Fruit fly (Drosophila melanogaster) whole organism, embryonic: Measurements from ENCODE around the gene CG42329.

Source experiments
- B-H2 ChIP-seq: fragments of 200-800 bp; sonication (Bioruptor generic); optimal IDR thresholded peaks from 2 replicates; lab custom pipeline; 2018; ENCODE audit warnings: missing biosample characterization, mild to moderate bottlenecking, missing genetic modification characterization
- Bteb2 ChIP-seq: fragments of 200-800 bp; sonication (Bioruptor generic); optimal IDR thresholded peaks from 2 replicates; lab custom pipeline; 2016; ENCODE audit warnings: missing biosample characterization, missing genetic modification characterization
- CG11504 ChIP-seq: fragments of 200-800 bp; sonication (Bioruptor generic); optimal IDR thresholded peaks from 3 replicates; lab custom pipeline; 2019; ENCODE audit warnings: missing biosample characterization, mild to moderate bottlenecking, missing genetic modification characterization, moderate library complexity
- CG11696 ChIP-seq: fragments of 200-800 bp; sonication (Bioruptor generic); IDR thresholded peaks from 2 replicates; pipeline ENCODE4 v1.3.6; 2022; ENCODE audit warnings: missing biosample characterization, missing genetic modification characterization
- CG12236 ChIP-seq: fragments of 200-800 bp; sonication (Bioruptor generic); optimal IDR thresholded peaks from 2 replicates; lab custom pipeline; 2016; ENCODE audit warnings: missing biosample characterization, missing genetic modification characterization
- CG12659 ChIP-seq: fragments of 200-800 bp; sonication (Bioruptor generic); optimal IDR thresholded peaks from 3 replicates; lab custom pipeline; 2017; ENCODE audit warnings: mild to moderate bottlenecking, missing biosample characterization, missing genetic modification reagents, missing genetic modification characterization
- CG1602 ChIP-seq: fragments of 200-800 bp; sonication (Bioruptor generic); optimal IDR thresholded peaks from 3 replicates; lab custom pipeline; 2016; ENCODE audit warnings: missing biosample characterization, missing genetic modification characterization
- CG17612 ChIP-seq: fragments of 200-800 bp; sonication (Bioruptor generic); IDR thresholded peaks from 2 replicates; pipeline ENCODE4 v1.3.6; 2022; ENCODE audit warnings: missing biosample characterization, missing genetic modification characterization
- CG34224 ChIP-seq: fragments of 200-800 bp; sonication (Bioruptor generic); IDR thresholded peaks from 3 replicates; pipeline ENCODE4 v1.3.6; 2022; ENCODE audit warnings: missing biosample characterization, missing genetic modification characterization; ENCODE audit not compliant: partially characterized antibody
- CG3995 ChIP-seq: fragments of 200-800 bp; sonication (Bioruptor generic); optimal IDR thresholded peaks from 3 replicates; lab custom pipeline; 2016; ENCODE audit warnings: missing biosample characterization, missing genetic modification characterization
- CG4820 ChIP-seq: fragments of 200-800 bp; sonication (Bioruptor generic); optimal IDR thresholded peaks from 3 replicates; lab custom pipeline; 2016; ENCODE audit warnings: missing biosample characterization, missing genetic modification characterization
- CG5953 ChIP-seq: fragments of 200-800 bp; sonication (Bioruptor generic); IDR thresholded peaks from 2 replicates; pipeline ENCODE4 v1.3.6; 2022; ENCODE audit warnings: missing biosample characterization, missing genetic modification characterization
- CG7372 ChIP-seq: fragments of 200-800 bp; sonication (Bioruptor generic); IDR thresholded peaks from 2 replicates; pipeline ENCODE4 v1.3.6; 2022; ENCODE audit warnings: missing biosample characterization, missing genetic modification characterization
- CG8765 ChIP-seq: fragments of 200-800 bp; sonication (Bioruptor generic); IDR thresholded peaks from 2 replicates; pipeline ENCODE4 v1.3.6; 2022; ENCODE audit warnings: missing biosample characterization, missing genetic modification characterization
- CG9932 ChIP-seq: fragments of 200-800 bp; sonication (Bioruptor generic); IDR thresholded peaks from 2 replicates; pipeline ENCODE4 v1.3.6; 2022; ENCODE audit warnings: missing biosample characterization, missing genetic modification characterization
- Deaf1 ChIP-seq: fragments of 200-800 bp; optimal IDR thresholded peaks from 3 replicates; lab custom pipeline; 2019; ENCODE audit warnings: missing biosample characterization, mild to moderate bottlenecking, missing genetic modification characterization, moderate library complexity
- Dek ChIP-seq: fragments of 200-800 bp; sonication (Bioruptor generic); optimal IDR thresholded peaks from 3 replicates; lab custom pipeline; 2019; ENCODE audit warnings: missing biosample characterization, mild to moderate bottlenecking, missing genetic modification characterization, moderate library complexity
- Dfd ChIP-seq, 2 experiments: fragments of >200 bp; optimal IDR thresholded peaks; 2 replicates each; lab custom pipeline; 2017; ENCODE audit warnings: missing biosample characterization in 2 of 2, missing genetic modification characterization in 2 of 2
- Elba2 ChIP-seq: fragments of 200-800 bp; sonication (Bioruptor generic); optimal IDR thresholded peaks from 3 replicates; lab custom pipeline; 2016; ENCODE audit warnings: missing biosample characterization, missing genetic modification characterization
- Ets97D ChIP-seq: fragments of 200-800 bp; sonication (Bioruptor generic); optimal IDR thresholded peaks from 3 replicates; lab custom pipeline; 2016; ENCODE audit warnings: missing biosample characterization, missing genetic modification characterization
- Hr3 ChIP-seq: fragments of 200-800 bp; sonication (Bioruptor generic); optimal IDR thresholded peaks from 3 replicates; lab custom pipeline; 2016; ENCODE audit warnings: missing biosample characterization, missing genetic modification characterization
- Hr39 ChIP-seq: fragments of >200 bp; optimal IDR thresholded peaks from 2 replicates; lab custom pipeline; 2017
- Nf-YA ChIP-seq: fragments of 200-800 bp; sonication (Bioruptor generic); IDR thresholded peaks from 2 replicates; pipeline ENCODE4 v1.3.6; 2022; ENCODE audit warnings: missing biosample characterization, missing genetic modification characterization
- Oaz ChIP-seq: fragments of 200-800 bp; sonication (Bioruptor generic); IDR thresholded peaks from 2 replicates; pipeline ENCODE4 v1.3.6; 2022; ENCODE audit warnings: missing biosample characterization, missing genetic modification characterization
- Ptx1 ChIP-seq: fragments of 200-800 bp; sonication (Bioruptor generic); IDR thresholded peaks from 2 replicates; pipeline ENCODE4 v1.3.6; 2022; ENCODE audit warnings: missing biosample characterization, missing genetic modification characterization
- Sry-δ ChIP-seq: fragments of 200-800 bp; sonication (Bioruptor generic); optimal IDR thresholded peaks from 2 replicates; lab custom pipeline; 2016; ENCODE audit warnings: missing biosample characterization, missing genetic modification characterization
- Usf ChIP-seq: fragments of 200-800 bp; sonication (Bioruptor generic); optimal IDR thresholded peaks from 2 replicates; lab custom pipeline; 2017; ENCODE audit warnings: missing genotype, missing biosample characterization, missing genetic modification characterization
- ase ChIP-seq: fragments of 200-800 bp; sonication (Bioruptor generic); IDR thresholded peaks from 3 replicates; pipeline ENCODE4 v1.3.6; 2022; ENCODE audit warnings: missing biosample characterization, missing genetic modification characterization
- br ChIP-seq: fragments of >200 bp; optimal IDR thresholded peaks from 2 replicates; lab custom pipeline; 2017
- chm ChIP-seq: fragments of 200-800 bp; sonication (Bioruptor generic); IDR thresholded peaks from 2 replicates; pipeline ENCODE4 v1.3.6; 2022; ENCODE audit warnings: missing biosample characterization, missing genetic modification characterization
- crp ChIP-seq, 2 experiments: fragments of 200-800 bp; sonication (Bioruptor generic); optimal IDR thresholded peaks; 2 replicates in 1 of 2; 3 replicates in 1 of 2; lab custom pipeline; 2017; ENCODE audit warnings: missing biosample characterization in 2 of 2, missing genetic modification characterization in 2 of 2, mild to moderate bottlenecking in 1 of 2, moderate library complexity in 1 of 2
- cwo ChIP-seq: fragments of 200-800 bp; sonication (Bioruptor generic); optimal IDR thresholded peaks from 3 replicates; lab custom pipeline; 2017; ENCODE audit warnings: missing biosample characterization, missing genetic modification characterization, mild to moderate bottlenecking, moderate library complexity, missing genetic modification reagents
- dan ChIP-seq: fragments of 200-800 bp; sonication (Bioruptor generic); IDR thresholded peaks from 2 replicates; pipeline ENCODE4 v1.3.6; 2022; ENCODE audit warnings: missing biosample characterization, missing genetic modification characterization
- dm ChIP-seq: fragments of 200-800 bp; sonication (Bioruptor generic); optimal IDR thresholded peaks from 3 replicates; lab custom pipeline; 2016; ENCODE audit warnings: missing biosample characterization, missing genetic modification characterization
- fd96Cb ChIP-seq: fragments of 200-800 bp; sonication (Bioruptor generic); optimal IDR thresholded peaks from 2 replicates; lab custom pipeline; 2018; ENCODE audit warnings: missing biosample characterization, mild to moderate bottlenecking, missing genetic modification characterization, moderate library complexity
- gro ChIP-seq: fragments of 200-800 bp; sonication (Bioruptor generic); optimal IDR thresholded peaks from 2 replicates; lab custom pipeline; 2016; ENCODE audit warnings: missing biosample characterization, missing genetic modification characterization
- ham ChIP-seq: fragments of 200-800 bp; sonication (Bioruptor generic); IDR thresholded peaks from 2 replicates; pipeline ENCODE4 v1.3.6; 2022; ENCODE audit warnings: missing biosample characterization, missing genetic modification characterization
- hbn ChIP-seq: fragments of 200-800 bp; sonication (Bioruptor generic); IDR thresholded peaks from 2 replicates; pipeline ENCODE4 v1.3.6; 2022; ENCODE audit warnings: missing biosample characterization, missing genetic modification characterization; ENCODE audit not compliant: partially characterized antibody
- kni ChIP-seq: fragments of 200-800 bp; sonication (Bioruptor generic); optimal IDR thresholded peaks from 3 replicates; lab custom pipeline; 2017; ENCODE audit warnings: mild to moderate bottlenecking, missing biosample characterization, missing genetic modification reagents, missing genetic modification characterization
- nau ChIP-seq: fragments of 200-800 bp; sonication (Bioruptor generic); optimal IDR thresholded peaks from 3 replicates; lab custom pipeline; 2017; ENCODE audit warnings: missing biosample characterization, mild to moderate bottlenecking, missing genetic modification characterization, missing genetic modification reagents
- nerfin-1 ChIP-seq: fragments of 200-800 bp; sonication (Bioruptor generic); optimal IDR thresholded peaks from 3 replicates; lab custom pipeline; 2019; ENCODE audit warnings: missing biosample characterization, mild to moderate bottlenecking, missing genetic modification characterization, moderate library complexity
- pita ChIP-seq: fragments of 200-800 bp; sonication (Bioruptor generic); optimal IDR thresholded peaks from 2 replicates; lab custom pipeline; 2017; ENCODE audit warnings: missing biosample characterization, mild to moderate bottlenecking, missing genetic modification characterization
- scrt ChIP-seq: fragments of 200-800 bp; sonication (Bioruptor generic); optimal IDR thresholded peaks from 2 replicates; lab custom pipeline; 2018; ENCODE audit warnings: missing biosample characterization, mild to moderate bottlenecking, missing genetic modification characterization, moderate library complexity
- sd ChIP-seq: fragments of 200-800 bp; sonication (Bioruptor generic); optimal IDR thresholded peaks from 3 replicates; lab custom pipeline; 2018; ENCODE audit warnings: missing biosample characterization, mild to moderate bottlenecking, missing genetic modification characterization, moderate library complexity
- sna ChIP-seq: fragments of 200-800 bp; sonication (Bioruptor generic); IDR thresholded peaks from 2 replicates; pipeline ENCODE4 v1.3.6; 2022; ENCODE audit warnings: missing biosample characterization, missing genetic modification characterization; ENCODE audit not compliant: partially characterized antibody
- wek ChIP-seq: fragments of 200-800 bp; sonication (Bioruptor generic); optimal IDR thresholded peaks from 3 replicates; lab custom pipeline; 2018; ENCODE audit warnings: missing biosample characterization, mild to moderate bottlenecking, missing genetic modification characterization, moderate library complexity
- zfh1 ChIP-seq: fragments of 200-800 bp; sonication (Bioruptor generic); IDR thresholded peaks from 3 replicates; pipeline ENCODE4 v1.3.6; 2022; ENCODE audit warnings: missing biosample characterization, missing genetic modification characterization

CG42329 gene

DNA sequence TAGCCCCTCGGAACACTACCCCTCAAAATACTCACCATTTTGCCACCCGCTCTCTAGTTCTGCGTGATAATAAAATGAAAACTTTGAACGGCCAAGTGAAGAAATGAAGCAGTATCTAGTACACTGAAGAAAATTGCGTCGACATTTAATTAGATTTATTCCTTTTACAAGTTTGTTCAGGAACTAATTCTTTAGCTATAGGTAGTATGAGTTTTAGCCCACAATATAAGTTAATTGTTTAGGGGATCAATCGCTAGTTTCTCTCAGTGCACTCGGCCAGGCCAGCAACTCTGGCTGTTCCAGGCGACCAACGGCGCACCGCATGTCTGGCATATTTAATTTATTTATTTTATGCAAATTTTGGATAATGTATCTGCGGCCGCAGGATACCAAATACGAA lies 11.6 kb downstream of the CG42329 start (continued):
- TF ChIP-seq nau (GFP tag; lab: Kevin White, UChicago) (no peak), CG12659 (GFP tag; lab: Kevin White, UChicago) (peak; percentile 19), ase (no peak), Oaz (no peak), CG17612 (GFP tag; lab: Robert Waterston, UW) (no peak), Nf-YA (GFP tag; lab: Robert Waterston, UW) (peak; percentile 24; the same call in 1 of the 2 replicates), CG4820 (GFP tag; lab: Kevin White, UChicago) (no peak), Dek (tag; lab: Kevin White, UChicago) (no peak), CG12236 (no peak), CG7372 (GFP tag; lab: Robert Waterston, UW) (no peak), sna (GFP tag; lab: Robert Waterston, UW) (no peak), chm (GFP tag; lab: Robert Waterston, UW) (no peak), Dfd (GFP tag; optimal IDR thresholded peaks at IDR 0.05; lab: Kevin White, UChicago) (no peak), CG34224 (GFP tag; lab: Robert Waterston, UW) (no peak), hbn (GFP tag; lab: Robert Waterston, UW) (no peak), ham (no peak), Ptx1 (GFP tag; lab: Robert Waterston, UW) (peak; percentile 44), CG8765 (no peak), dm (GFP tag; lab: Kevin White, UChicago) (no peak)

DNA sequence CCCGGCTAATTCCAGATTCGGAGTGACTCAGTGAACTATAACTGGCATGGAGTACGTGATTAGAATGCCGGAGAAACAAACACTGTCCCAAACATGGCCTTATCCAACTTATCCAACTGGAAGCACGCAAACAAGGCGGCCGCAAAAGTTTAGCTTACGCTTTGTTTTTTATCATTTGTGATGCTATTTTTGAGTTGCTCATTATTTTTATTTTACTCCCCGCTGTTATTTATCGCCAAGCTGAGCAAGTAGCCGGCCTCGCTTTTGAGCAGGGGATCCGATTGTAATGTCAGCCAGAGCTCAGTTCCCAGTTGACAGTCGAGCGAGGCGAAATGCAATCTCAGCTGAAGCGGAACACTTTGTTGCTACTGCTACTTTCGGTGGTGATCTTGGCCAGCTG lies 20.6 kb downstream of the CG42329 start, which contains the start of gene CG5397:
Gene CG5397, plus strand, starts transcription at position 301 of the 400 bp plus-strand sequence.
- no peak for TF ChIP-seq Hr3 (GFP tag; lab: Kevin White, UChicago)
- no peak for TF ChIP-seq Bteb2 (GFP tag; lab: Kevin White, UChicago)
- TF ChIP-seq dan = 0 out of 2 replicates have a peak, but pooled peaks have one; percentile 7
- TF ChIP-seq, all 482 proteins: peak for 1

DNA sequence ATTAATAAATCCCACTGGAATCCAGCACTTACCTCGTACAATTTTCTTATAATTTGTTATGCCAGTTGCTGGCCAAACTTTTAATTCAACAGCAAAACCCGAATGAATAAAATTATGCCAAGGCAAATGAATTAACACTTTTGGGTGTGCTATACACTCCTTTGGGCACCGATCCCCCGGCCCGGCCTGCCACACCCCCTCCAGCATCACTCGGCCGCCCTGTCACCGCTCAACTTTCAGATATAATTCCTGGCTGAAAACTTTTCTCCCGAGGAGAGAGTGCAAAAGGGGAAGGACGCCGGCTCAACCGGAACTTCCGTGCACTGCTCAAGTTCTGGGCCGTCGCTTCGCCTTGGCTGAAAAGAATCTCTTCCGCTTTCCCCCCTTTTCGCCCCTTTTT lies 34.1 kb downstream of the CG42329 start:
- TF ChIP-seq Ets97D (GFP tag; lab: Kevin White, UChicago) (no peak), wek (GFP tag; lab: Kevin White, UChicago) (no peak), fd96Cb (tag; lab: Kevin White, UChicago) (no peak)
- TF ChIP-seq, all 482 proteins: peak for 0

DNA sequence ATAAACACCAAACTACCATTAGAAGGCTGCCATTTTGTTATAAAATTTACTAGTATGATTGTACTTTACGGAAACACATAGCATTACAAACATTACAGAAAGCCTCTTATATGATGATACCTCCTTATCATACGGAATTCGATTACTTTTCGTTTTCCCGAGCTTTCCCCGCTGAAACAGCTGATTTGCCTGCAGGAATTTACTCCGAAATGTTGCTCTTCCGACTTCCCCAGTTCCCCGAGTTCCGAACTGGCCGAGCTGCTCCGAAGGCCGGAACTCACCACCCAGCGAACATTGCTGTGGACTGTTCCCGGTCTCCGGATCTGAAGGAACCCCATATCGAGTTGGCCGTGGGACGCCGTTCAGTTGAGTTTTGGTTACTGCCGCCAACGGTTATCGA lies 36.9 kb downstream of the CG42329 start, which contains the start of gene robo3:
Gene robo3, plus strand, starts transcription at position 379 of the 400 bp plus-strand sequence.
- peak; percentile 89 for TF ChIP-seq nerfin-1 (tag; lab: Kevin White, UChicago)
- TF ChIP-seq CG5953 (GFP tag; lab: Robert Waterston, UW) = no peak
- TF ChIP-seq CG1602 (GFP tag; lab: Kevin White, UChicago) = no peak
- peak; percentile 79 for TF ChIP-seq Deaf1 (tag; lab: Kevin White, UChicago)
- peak; percentile 86 for TF ChIP-seq sd (tag; lab: Kevin White, UChicago)
- no peak for TF ChIP-seq CG3995 (GFP tag; lab: Kevin White, UChicago)
- no peak for TF ChIP-seq kni (GFP tag; lab: Kevin White, UChicago)
- TF ChIP-seq Elba2 (GFP tag; lab: Kevin White, UChicago) = no peak
- TF ChIP-seq Sry-δ (GFP tag; lab: Kevin White, UChicago) = no peak
- no peak for TF ChIP-seq pita (GFP tag; lab: Kevin White, UChicago)
- TF ChIP-seq Hr39 (lab: Kevin White, UChicago) = no peak
- TF ChIP-seq CG9932 (GFP tag; lab: Robert Waterston, UW) = 0 out of 2 replicates have a peak, but pooled peaks have one; percentile 10
- TF ChIP-seq CG11696 (GFP tag; lab: Robert Waterston, UW) = no peak
- no peak for TF ChIP-seq Usf (GFP tag; lab: Kevin White, UChicago)
- TF ChIP-seq cwo (GFP tag; lab: Kevin White, UChicago) = no peak
- peak; percentile 66 for TF ChIP-seq CG11504 (tag; lab: Kevin White, UChicago)
- TF ChIP-seq crp (GFP tag; optimal IDR thresholded peaks at IDR 0.05; lab: Kevin White, UChicago) = peak in 1 of 2 experiments; percentile 3
- no peak for TF ChIP-seq zfh1 (GFP tag; lab: Robert Waterston, UW)
- no peak for TF ChIP-seq B-H2 (GFP tag; lab: Kevin White, UChicago)
- TF ChIP-seq br (lab: Kevin White, UChicago) = no peak
- TF ChIP-seq gro (GFP tag; lab: Kevin White, UChicago) = no peak
- TF ChIP-seq scrt (GFP tag; lab: Kevin White, UChicago) = peak; percentile 36
